Worm (Caenorhabditis elegans): ENCODE data around the gene F53F4.17.

ce11 chrV:13589494-13590176, 1.6 kb downstream of the F53F4.17 start, which contains the start of the genes F53F4.2 and F53F4.18:
- TF ChIP-seq W03F9.2 (tag; optimal IDR thresholded peaks at IDR 0.05) (no peak), him-1 (tag; optimal IDR thresholded peaks at IDR 0.05) (no peak)
